Worm (Caenorhabditis elegans) whole organism, late embryonic: ENCODE data around the gene kin-4.

Source experiments
- C08G9.2 ChIP-seq: sonication (generic microtip); optimal IDR thresholded peaks from 2 replicates; lab custom pipeline; 2016; ENCODE audit warnings: mild to moderate bottlenecking, missing genetic modification characterization, moderate library complexity, missing compliant biosample characterization
- ceh-34 ChIP-seq: sonication (generic microtip); optimal IDR thresholded peaks from 2 replicates; lab custom pipeline; 2016; ENCODE audit warnings: mild to moderate bottlenecking, missing genetic modification characterization, missing compliant biosample characterization
- ceh-48 ChIP-seq: sonication (generic microtip); optimal IDR thresholded peaks from 2 replicates; lab custom pipeline; 2016; ENCODE audit warnings: missing genetic modification characterization, inconsistent platforms, missing compliant biosample characterization
- elt-4 ChIP-seq: sonication (generic microtip); optimal IDR thresholded peaks from 2 replicates; lab custom pipeline; 2016; ENCODE audit warnings: missing genetic modification characterization, missing compliant biosample characterization
- pqm-1 ChIP-seq: sonication (generic microtip); optimal IDR thresholded peaks from 2 replicates; lab custom pipeline; 2016; ENCODE audit warnings: missing genetic modification characterization, missing compliant biosample characterization
- sox-4 ChIP-seq: sonication (generic microtip); optimal IDR thresholded peaks from 2 replicates; lab custom pipeline; 2017; ENCODE audit warnings: mild to moderate bottlenecking, missing genetic modification characterization, inconsistent platforms, missing compliant biosample characterization
- tbx-7 ChIP-seq: sonication (generic microtip); optimal IDR thresholded peaks from 2 replicates; lab custom pipeline; 2016; ENCODE audit warnings: missing genotype, missing genetic modification characterization, missing compliant biosample characterization
- unc-86 ChIP-seq: sonication (generic microtip); optimal IDR thresholded peaks from 2 replicates; lab custom pipeline; 2016; ENCODE audit warnings: missing genetic modification characterization, missing compliant biosample characterization

ce11 chrIV:11394243-11394642, 31.3 kb upstream of the kin-4 start, which contains the start of gene tag-89:
- no peak for TF ChIP-seq elt-4
- no peak for TF ChIP-seq ceh-48
- TF ChIP-seq pqm-1, result no peak
- no peak for TF ChIP-seq ceh-34 (tag; lab: Kevin White, UChicago)
- TF ChIP-seq unc-86, result no peak
- TF ChIP-seq tbx-7 (tag; lab: Kevin White, UChicago), result no peak
- TF ChIP-seq C08G9.2, result no peak
- TF ChIP-seq sox-4, result no peak
